Fruit fly (Drosophila melanogaster): Measurements from ENCODE around the gene Tusp.

Tusp gene

dm6 chr3R:27681799-27682198 is 74.1 kb downstream of the Tusp start, which contains the start of gene Sce:
Gene Sce (minus strand): TSS chr3R:27682029.
- TF ChIP-seq rn (GFP tag; IDR thresholded peaks at IDR 0.05) (no peak), CG15710 (tag; optimal IDR thresholded peaks at IDR 0.05) (no peak), CG8159 (tag; optimal IDR thresholded peaks at IDR 0.05) (no peak), CG17806 (tag; optimal IDR thresholded peaks at IDR 0.05) (no peak), CG34367 (tag; optimal IDR thresholded peaks at IDR 0.05) (no peak), Ets98B (GFP tag; IDR thresholded peaks at IDR 0.05) (no peak), Pif1A (GFP tag; optimal IDR thresholded peaks at IDR 0.05) (no peak), CG12605 (GFP tag; IDR thresholded peaks at IDR 0.05) (no peak)
